Worm (Caenorhabditis elegans) whole organism, late embryonic: ENCODE results near the gene ZK673.1.

Experiments used
- hlh-8 ChIP-seq: sonication (generic microtip); optimal IDR thresholded peaks from 2 replicates; lab custom pipeline; 2016; ENCODE audit warnings: missing genotype, missing genetic modification characterization, missing compliant biosample characterization
- pqm-1 ChIP-seq: sonication (generic microtip); optimal IDR thresholded peaks from 2 replicates; lab custom pipeline; 2016; ENCODE audit warnings: missing genetic modification characterization, missing compliant biosample characterization

DNA sequence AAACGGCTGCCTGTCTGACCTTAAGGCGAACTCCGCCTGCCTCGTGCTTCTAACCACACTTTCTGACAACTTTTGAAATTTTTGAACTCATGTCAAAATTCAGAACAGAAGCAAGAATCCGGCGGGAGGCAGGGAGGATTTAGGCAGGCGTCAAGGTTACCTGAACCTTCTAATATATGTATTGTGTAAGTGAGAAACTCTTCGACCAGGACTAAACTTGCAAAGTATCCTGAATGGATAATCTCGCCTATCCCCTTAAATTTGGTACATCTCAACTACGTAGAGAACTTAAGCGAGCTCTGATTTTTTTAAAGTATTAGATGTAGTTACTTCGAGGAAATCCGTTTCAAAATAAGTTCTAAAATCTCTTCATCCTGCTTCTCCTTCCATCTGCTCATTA is 32.0 kb upstream of the ZK673.1 start, which contains the start of gene E04D5.5:
- TF ChIP-seq hlh-8 (no peak), pqm-1 (no peak)
